Fruit fly (Drosophila melanogaster) whole organism, embryonic: ENCODE data around the gene Cad89D.

Source experiments
- Abd-B ChIP-seq: fragments of 200-800 bp; sonication (Bioruptor generic); optimal IDR thresholded peaks from 2 replicates; lab custom pipeline; 2018; ENCODE audit warnings: missing biosample characterization, mild to moderate bottlenecking, missing genetic modification characterization, moderate library complexity
- Aef1 ChIP-seq: fragments of 200-800 bp; sonication (Bioruptor generic); IDR thresholded peaks from 3 replicates; pipeline ENCODE4 v1.3.6; 2022; ENCODE audit warnings: missing biosample characterization, missing genetic modification characterization
- CG1024 ChIP-seq: fragments of 200-800 bp; sonication (Bioruptor generic); IDR thresholded peaks from 2 replicates; pipeline ENCODE4 v1.3.6; 2022; ENCODE audit warnings: missing biosample characterization, missing genetic modification characterization
- CG12942 ChIP-seq: fragments of 200-800 bp; sonication (Bioruptor generic); optimal IDR thresholded peaks from 3 replicates; lab custom pipeline; 2016; ENCODE audit warnings: missing biosample characterization, missing genetic modification characterization
- CG14667 ChIP-seq: fragments of 200-800 bp; sonication (Bioruptor generic); IDR thresholded peaks from 2 replicates; pipeline ENCODE4 v1.3.6; 2022; ENCODE audit warnings: missing biosample characterization, missing genetic modification characterization
- CG14965 ChIP-seq: fragments of 200-800 bp; sonication (Bioruptor generic); optimal IDR thresholded peaks from 2 replicates; lab custom pipeline; 2016; ENCODE audit warnings: missing biosample characterization, missing genetic modification characterization, borderline replicate concordance
- CG15011 ChIP-seq: fragments of 200-800 bp; sonication (Bioruptor generic); optimal IDR thresholded peaks from 3 replicates; lab custom pipeline; 2018; ENCODE audit warnings: missing biosample characterization, mild to moderate bottlenecking, missing genetic modification characterization
- CG17612 ChIP-seq: fragments of 200-800 bp; sonication (Bioruptor generic); IDR thresholded peaks from 2 replicates; pipeline ENCODE4 v1.3.6; 2022; ENCODE audit warnings: missing biosample characterization, missing genetic modification characterization
- CG18476 ChIP-seq: fragments of 200-800 bp; sonication (Bioruptor generic); optimal IDR thresholded peaks from 2 replicates; lab custom pipeline; 2016; ENCODE audit warnings: missing biosample characterization, mild to moderate bottlenecking, missing genetic modification characterization
- CG31224 ChIP-seq: fragments of 200-800 bp; sonication (Bioruptor generic); IDR thresholded peaks from 2 replicates; pipeline ENCODE4 v1.3.6; 2022; ENCODE audit warnings: missing biosample characterization, missing genetic modification characterization
- CG32772 ChIP-seq: fragments of 200-800 bp; sonication (Bioruptor generic); IDR thresholded peaks from 2 replicates; pipeline ENCODE4 v1.3.6; 2022; ENCODE audit warnings: missing biosample characterization, missing genetic modification characterization
- CG6689 ChIP-seq: fragments of 200-800 bp; sonication (Bioruptor generic); IDR thresholded peaks from 2 replicates; pipeline ENCODE4 v1.3.6; 2022; ENCODE audit warnings: missing biosample characterization, missing genetic modification characterization
- CG7786 ChIP-seq: fragments of 200-800 bp; sonication (Bioruptor generic); optimal IDR thresholded peaks from 2 replicates; lab custom pipeline; 2016; ENCODE audit warnings: missing biosample characterization, missing genetic modification characterization
- CG7839 ChIP-seq: fragments of 200-800 bp; sonication (Bioruptor generic); optimal IDR thresholded peaks from 3 replicates; lab custom pipeline; 2018; ENCODE audit warnings: missing biosample characterization, mild to moderate bottlenecking, missing genetic modification characterization, moderate library complexity
- CG7963 ChIP-seq: fragments of 200-800 bp; sonication (Bioruptor generic); IDR thresholded peaks from 3 replicates; pipeline ENCODE4 v1.3.6; 2022; ENCODE audit warnings: missing biosample characterization, missing genetic modification characterization; ENCODE audit not compliant: partially characterized antibody
- CG8089 ChIP-seq: fragments of 200-800 bp; sonication (Bioruptor generic); optimal IDR thresholded peaks from 3 replicates; lab custom pipeline; 2016; ENCODE audit warnings: missing biosample characterization, missing genetic modification characterization
- CG9437 ChIP-seq: fragments of 200-800 bp; sonication (Bioruptor generic); optimal IDR thresholded peaks from 2 replicates; lab custom pipeline; 2018; ENCODE audit warnings: missing biosample characterization, mild to moderate bottlenecking, missing genetic modification characterization
- CG9817 ChIP-seq: fragments of 200-800 bp; sonication (Bioruptor generic); optimal IDR thresholded peaks from 2 replicates; lab custom pipeline; 2018; ENCODE audit warnings: missing biosample characterization, mild to moderate bottlenecking, missing genetic modification characterization, moderate library complexity
- CoRest ChIP-seq: fragments of 200-800 bp; sonication (Bioruptor generic); optimal IDR thresholded peaks from 3 replicates; lab custom pipeline; 2018; ENCODE audit warnings: missing biosample characterization, mild to moderate bottlenecking, missing genetic modification characterization, moderate library complexity
- D19B ChIP-seq: fragments of 200-800 bp; sonication (Bioruptor generic); optimal IDR thresholded peaks from 2 replicates; lab custom pipeline; 2017; ENCODE audit warnings: missing biosample characterization, mild to moderate bottlenecking, missing genetic modification characterization
- Dip3 ChIP-seq: fragments of 200-800 bp; sonication (Bioruptor generic); optimal IDR thresholded peaks from 3 replicates; lab custom pipeline; 2016; ENCODE audit warnings: missing biosample characterization, missing genetic modification characterization
- Dp ChIP-seq: fragments of 200-800 bp; sonication (Bioruptor generic); optimal IDR thresholded peaks from 2 replicates; lab custom pipeline; 2018; ENCODE audit warnings: missing biosample characterization, mild to moderate bottlenecking, missing genetic modification characterization, moderate library complexity
- Fer1 ChIP-seq: fragments of 200-800 bp; sonication (Bioruptor generic); optimal IDR thresholded peaks from 2 replicates; lab custom pipeline; 2017; ENCODE audit warnings: missing biosample characterization, mild to moderate bottlenecking, missing genetic modification characterization
- Fer2 ChIP-seq: fragments of 200-800 bp; sonication (Bioruptor generic); optimal IDR thresholded peaks from 2 replicates; lab custom pipeline; 2018; ENCODE audit warnings: missing biosample characterization, mild to moderate bottlenecking, missing genetic modification characterization, moderate library complexity
- Mad ChIP-seq: fragments of 200-800 bp; sonication (Bioruptor generic); optimal IDR thresholded peaks from 2 replicates; lab custom pipeline; 2016; ENCODE audit warnings: missing biosample characterization, missing genetic modification characterization
- Mrtf ChIP-seq: fragments of 200-800 bp; sonication (Bioruptor generic); IDR thresholded peaks from 3 replicates; pipeline ENCODE4 v1.3.6; 2022; ENCODE audit warnings: missing biosample characterization, missing genetic modification characterization
- Myb ChIP-seq: fragments of 200-800 bp; sonication (Bioruptor generic); optimal IDR thresholded peaks from 2 replicates; lab custom pipeline; 2016; ENCODE audit warnings: missing biosample characterization, missing genetic modification characterization
- Nf-YB ChIP-seq: fragments of 200-800 bp; sonication (Bioruptor generic); optimal IDR thresholded peaks from 3 replicates; lab custom pipeline; 2019; ENCODE audit warnings: missing biosample characterization, mild to moderate bottlenecking, missing genetic modification characterization, moderate library complexity
- Oli ChIP-seq: fragments of 200-800 bp; sonication (Bioruptor generic); optimal IDR thresholded peaks from 2 replicates; lab custom pipeline; 2018; ENCODE audit warnings: missing biosample characterization, mild to moderate bottlenecking, missing genetic modification characterization, moderate library complexity
- Ptx1 ChIP-seq: fragments of 200-800 bp; sonication (Bioruptor generic); IDR thresholded peaks from 2 replicates; pipeline ENCODE4 v1.3.6; 2022; ENCODE audit warnings: missing biosample characterization, missing genetic modification characterization
- Xbp1 ChIP-seq: fragments of 200-800 bp; sonication (Bioruptor generic); optimal IDR thresholded peaks from 3 replicates; lab custom pipeline; 2016; ENCODE audit warnings: missing biosample characterization, mild to moderate bottlenecking, missing genetic modification characterization
- ab ChIP-seq: fragments of 200-800 bp; sonication (Bioruptor generic); optimal IDR thresholded peaks from 2 replicates; lab custom pipeline; 2016; ENCODE audit warnings: missing biosample characterization, missing genetic modification characterization
- bab2 ChIP-seq: fragments of 200-800 bp; sonication (Bioruptor generic); optimal IDR thresholded peaks from 2 replicates; lab custom pipeline; 2016; ENCODE audit warnings: missing biosample characterization, missing genetic modification characterization
- bbx ChIP-seq: fragments of 200-800 bp; sonication (Bioruptor generic); IDR thresholded peaks from 2 replicates; pipeline ENCODE4 v1.3.6; 2022; ENCODE audit warnings: missing biosample characterization, missing genetic modification characterization; ENCODE audit not compliant: partially characterized antibody
- bcd ChIP-seq: fragments of 200-800 bp; sonication (Bioruptor generic); optimal IDR thresholded peaks from 2 replicates; lab custom pipeline; 2017; ENCODE audit warnings: missing biosample characterization, mild to moderate bottlenecking, missing genetic modification characterization
- crc ChIP-seq: fragments of 200-800 bp; sonication (Bioruptor generic); optimal IDR thresholded peaks from 2 replicates; lab custom pipeline; 2016; ENCODE audit warnings: missing biosample characterization, missing genetic modification characterization
- dan ChIP-seq: fragments of 200-800 bp; sonication (Bioruptor generic); IDR thresholded peaks from 2 replicates; pipeline ENCODE4 v1.3.6; 2022; ENCODE audit warnings: missing biosample characterization, missing genetic modification characterization
- dpn ChIP-seq, 2 experiments: fragments of 200-800 bp; sonication (Bioruptor generic); optimal IDR thresholded peaks; 3 replicates each; lab custom pipeline; 2016; ENCODE audit warnings: missing biosample characterization in 2 of 2, missing genetic modification characterization in 2 of 2
- eyg ChIP-seq: fragments of 200-800 bp; sonication (Bioruptor generic); optimal IDR thresholded peaks from 3 replicates; lab custom pipeline; 2016; ENCODE audit warnings: missing biosample characterization, missing genetic modification characterization
- gsb ChIP-seq: fragments of 200-800 bp; sonication (Bioruptor generic); IDR thresholded peaks from 2 replicates; pipeline ENCODE4 v1.3.6; 2022; ENCODE audit warnings: missing biosample characterization, missing genetic modification characterization
- hb ChIP-seq: fragments of 200-800 bp; sonication (Bioruptor generic); IDR thresholded peaks from 3 replicates; pipeline ENCODE4 v1.3.6; 2022; ENCODE audit warnings: missing biosample characterization, missing genetic modification characterization; ENCODE audit not compliant: partially characterized antibody
- ind ChIP-seq: fragments of 200-800 bp; sonication (Bioruptor generic); optimal IDR thresholded peaks from 3 replicates; lab custom pipeline; 2016; ENCODE audit warnings: missing biosample characterization, missing genetic modification characterization
- lbe ChIP-seq: fragments of 200-800 bp; sonication (Bioruptor generic); optimal IDR thresholded peaks from 2 replicates; lab custom pipeline; 2016; ENCODE audit warnings: missing biosample characterization, mild to moderate bottlenecking, missing genetic modification characterization
- nmo ChIP-seq: fragments of 200-800 bp; sonication (Bioruptor generic); optimal IDR thresholded peaks from 2 replicates; lab custom pipeline; 2018; ENCODE audit warnings: missing biosample characterization, mild to moderate bottlenecking, missing genetic modification characterization, moderate library complexity
- p53 ChIP-seq: fragments of 200-800 bp; sonication (Bioruptor generic); optimal IDR thresholded peaks from 2 replicates; lab custom pipeline; 2016; ENCODE audit warnings: missing biosample characterization, missing genetic modification characterization
- sens ChIP-seq: fragments of 200-800 bp; sonication (Bioruptor generic); peaks from one replicate; lab custom pipeline; 2016; ENCODE audit warnings: missing biosample characterization, missing genetic modification characterization
- sens-2 ChIP-seq: fragments of 200-800 bp; sonication (Bioruptor generic); IDR thresholded peaks from 2 replicates; pipeline ENCODE4 v1.3.6; 2022; ENCODE audit warnings: missing biosample characterization, missing genetic modification characterization
- slou ChIP-seq: fragments of 200-800 bp; sonication (Bioruptor generic); optimal IDR thresholded peaks from 3 replicates; lab custom pipeline; 2016; ENCODE audit warnings: missing biosample characterization, missing genetic modification characterization
- slp2 ChIP-seq: fragments of 200-800 bp; sonication (Bioruptor generic); optimal IDR thresholded peaks from 2 replicates; lab custom pipeline; 2016; ENCODE audit warnings: missing biosample characterization, missing genetic modification characterization
- trh ChIP-seq: fragments of 200-800 bp; sonication (Bioruptor generic); optimal IDR thresholded peaks from 2 replicates; lab custom pipeline; 2016; ENCODE audit warnings: missing biosample characterization, missing genetic modification characterization
- vnd ChIP-seq: fragments of 200-800 bp; sonication (Bioruptor generic); IDR thresholded peaks from 3 replicates; pipeline ENCODE4 v1.3.6; 2022; ENCODE audit warnings: missing biosample characterization, missing genetic modification characterization; ENCODE audit not compliant: partially characterized antibody
- z ChIP-seq: fragments of 200-800 bp; sonication (Bioruptor generic); IDR thresholded peaks from 3 replicates; pipeline ENCODE4 v1.3.6; 2022; ENCODE audit warnings: missing biosample characterization, missing genetic modification characterization

Cad89D gene

dm6 chr3R:16497379-16497778 lies 2.2 kb upstream of the Cad89D start (continued):
- peak; percentile 12 for TF ChIP-seq CG15011 (GFP tag; lab: Kevin White, UChicago)
- TF ChIP-seq Ptx1 (GFP tag; lab: Robert Waterston, UW) = peak; percentile 92
- peak; percentile 82 for TF ChIP-seq CG1024 (GFP tag; lab: Robert Waterston, UW)
- peak; percentile 88 for TF ChIP-seq CG7839 (tag; lab: Kevin White, UChicago)
- peak; percentile 71 for TF ChIP-seq CG31224 (GFP tag; lab: Robert Waterston, UW)
- peak; percentile 84 for TF ChIP-seq CG32772 (GFP tag; lab: Robert Waterston, UW)
- peak; percentile 66 for TF ChIP-seq trh
- peak; percentile 92 for TF ChIP-seq Xbp1
- no peak for TF ChIP-seq vnd
- peak; percentile 88 for TF ChIP-seq sens (GFP tag; lab: Kevin White, UChicago)
- TF ChIP-seq dpn (GFP tag; optimal IDR thresholded peaks at IDR 0.05; lab: Kevin White, UChicago) = peak; percentile 70 to 88
- TF ChIP-seq CG17612 = peak; percentile 59; the same call in 1 of the 2 replicates
- TF ChIP-seq Aef1 = peak; percentile 85
- peak; percentile 47 for TF ChIP-seq slou (GFP tag; lab: Kevin White, UChicago)
- peak; percentile 54 for TF ChIP-seq Nf-YB (GFP tag; lab: Kevin White, UChicago)
- TF ChIP-seq dan (GFP tag; lab: Robert Waterston, UW) = no peak
- TF ChIP-seq Fer2 (tag; lab: Kevin White, UChicago) = peak; percentile 68
- peak; percentile 84 for TF ChIP-seq bcd (GFP tag; lab: Kevin White, UChicago)
- peak; percentile 62 for TF ChIP-seq D19B (GFP tag; lab: Kevin White, UChicago)
- TF ChIP-seq Abd-B (GFP tag; lab: Kevin White, UChicago) = peak; percentile 46
- peak; percentile 75; the same call in 1 of the 2 replicates for TF ChIP-seq sens-2 (GFP tag; lab: Robert Waterston, UW)
- no peak for TF ChIP-seq hb (GFP tag; lab: Robert Waterston, UW)
- peak; percentile 95 for TF ChIP-seq Dp
- TF ChIP-seq CG9817 (tag; lab: Kevin White, UChicago) = peak; percentile 83
- no peak for TF ChIP-seq z (GFP tag; lab: Robert Waterston, UW)
- TF ChIP-seq ab = no peak
- TF ChIP-seq CG12942 (GFP tag; lab: Kevin White, UChicago) = peak; percentile 81
- TF ChIP-seq Fer1 = no peak
- peak; percentile 50 for TF ChIP-seq p53
- peak; percentile 83 for TF ChIP-seq CG6689 (GFP tag; lab: Robert Waterston, UW)
- peak; percentile 82 for TF ChIP-seq Oli
- TF ChIP-seq slp2 (GFP tag; lab: Kevin White, UChicago) = peak; percentile 55
- TF ChIP-seq Mrtf (GFP tag; lab: Robert Waterston, UW) = peak; percentile 91
- TF ChIP-seq CG8089 = peak; percentile 49
- peak; percentile 78 for TF ChIP-seq ind (GFP tag; lab: Kevin White, UChicago)
- TF ChIP-seq Dip3 (GFP tag; lab: Kevin White, UChicago) = peak; percentile 31
- peak; percentile 71 for TF ChIP-seq CG18476 (GFP tag; lab: Kevin White, UChicago)
- TF ChIP-seq CG14965 = no peak
- TF ChIP-seq Mad (GFP tag; lab: Kevin White, UChicago) = peak; percentile 69
- peak; percentile 36 for TF ChIP-seq CG7786 (GFP tag; lab: Kevin White, UChicago)
- peak; percentile 68 for TF ChIP-seq CG9437 (GFP tag; lab: Kevin White, UChicago)
- TF ChIP-seq nmo = peak; percentile 85
- peak; percentile 82 for TF ChIP-seq CoRest (tag; lab: Kevin White, UChicago)
- TF ChIP-seq bab2 (GFP tag; lab: Kevin White, UChicago) = peak; percentile 74
- TF ChIP-seq crc (GFP tag; lab: Kevin White, UChicago) = no peak
- peak; percentile 46 for TF ChIP-seq Myb (GFP tag; lab: Kevin White, UChicago)
- no peak for TF ChIP-seq CG7963 (GFP tag; lab: Robert Waterston, UW)
- peak; percentile 81 for TF ChIP-seq gsb (GFP tag; lab: Robert Waterston, UW)
- peak; percentile 54 for TF ChIP-seq eyg (GFP tag; lab: Kevin White, UChicago)
- peak; percentile 35 for TF ChIP-seq lbe
- no peak for TF ChIP-seq bbx (GFP tag; lab: Robert Waterston, UW)
- peak; percentile 75 for TF ChIP-seq CG14667 (GFP tag; lab: Robert Waterston, UW)
